Worm (Caenorhabditis elegans): Measurements from ENCODE around the gene F44D12.2.

- TF ChIP-seq sea-1 (GFP tag; conservative IDR thresholded peaks at IDR 0.05): no peak
- no peak for TF ChIP-seq tra-4 (tag; optimal IDR thresholded peaks at IDR 0.05)
- no peak for TF ChIP-seq ama-1 (optimal IDR thresholded peaks at IDR 0.05)
- no peak for TF ChIP-seq flt-1 (GFP tag; IDR thresholded peaks at IDR 0.05)
- TF ChIP-seq aly-1 (tag; optimal IDR thresholded peaks at IDR 0.05): no peak
- TF ChIP-seq tbx-11 (GFP tag; IDR thresholded peaks at IDR 0.05): no peak
- no peak for TF ChIP-seq F13C5.2 (tag; optimal IDR thresholded peaks at IDR 0.05)
Observed at ce11 chrIV:10042881-10043280, 25.3 kb upstream of the F44D12.2 start, which contains the start of gene frk-1.

Data from whole organism, early embryonic.